Fruit fly (Drosophila melanogaster) whole organism, embryonic: ENCODE measurements around the gene CG6733.

ENCODE experiments used
- Abd-B ChIP-seq: fragments of 200-800 bp; sonication (Bioruptor generic); optimal IDR thresholded peaks from 2 replicates; lab custom pipeline; 2018; ENCODE audit warnings: missing biosample characterization, mild to moderate bottlenecking, missing genetic modification characterization, moderate library complexity
- BtbVII ChIP-seq: fragments of 200-800 bp; sonication (Bioruptor generic); optimal IDR thresholded peaks from 3 replicates; lab custom pipeline; 2017; ENCODE audit warnings: missing biosample characterization, mild to moderate bottlenecking, missing genetic modification characterization
- CG10209 ChIP-seq: fragments of 200-800 bp; sonication (Bioruptor generic); optimal IDR thresholded peaks from 3 replicates; lab custom pipeline; 2017; ENCODE audit warnings: missing biosample characterization, mild to moderate bottlenecking, missing genetic modification characterization, missing genetic modification reagents
- CG11723 ChIP-seq: fragments of 200-800 bp; sonication (Bioruptor generic); optimal IDR thresholded peaks from 2 replicates; lab custom pipeline; 2017; ENCODE audit warnings: missing biosample characterization, mild to moderate bottlenecking, missing genetic modification characterization
- CG12659 ChIP-seq: fragments of 200-800 bp; sonication (Bioruptor generic); optimal IDR thresholded peaks from 3 replicates; lab custom pipeline; 2017; ENCODE audit warnings: mild to moderate bottlenecking, missing biosample characterization, missing genetic modification reagents, missing genetic modification characterization
- CG13424 ChIP-seq: fragments of 200-800 bp; sonication (Bioruptor generic); optimal IDR thresholded peaks from 2 replicates; lab custom pipeline; 2019; ENCODE audit warnings: missing biosample characterization, mild to moderate bottlenecking, missing genetic modification characterization, moderate library complexity
- CG13775 ChIP-seq: fragments of 200-800 bp; sonication (Bioruptor generic); optimal IDR thresholded peaks from 3 replicates; lab custom pipeline; 2017; ENCODE audit warnings: missing biosample characterization, mild to moderate bottlenecking, missing genetic modification characterization
- CG14441 ChIP-seq: fragments of 200-800 bp; sonication (Bioruptor generic); IDR thresholded peaks from 2 replicates; pipeline ENCODE4 v1.3.6; 2022; ENCODE audit warnings: missing biosample characterization, missing genetic modification characterization
- CG15696 ChIP-seq: fragments of 200-800 bp; sonication (Bioruptor generic); optimal IDR thresholded peaks from 2 replicates; lab custom pipeline; 2019; ENCODE audit warnings: missing biosample characterization, mild to moderate bottlenecking, missing genetic modification characterization, moderate library complexity
- CG1603 ChIP-seq: fragments of 200-800 bp; sonication (Bioruptor generic); optimal IDR thresholded peaks from 2 replicates; lab custom pipeline; 2019; ENCODE audit warnings: missing biosample characterization, mild to moderate bottlenecking, missing genetic modification characterization, moderate library complexity
- CG17328 ChIP-seq: fragments of 200-800 bp; sonication (Bioruptor generic); IDR thresholded peaks from 2 replicates; pipeline ENCODE4 v1.3.6; 2022; ENCODE audit warnings: missing biosample characterization, missing genetic modification characterization
- CG17612 ChIP-seq: fragments of 200-800 bp; sonication (Bioruptor generic); IDR thresholded peaks from 2 replicates; pipeline ENCODE4 v1.3.6; 2022; ENCODE audit warnings: missing biosample characterization, missing genetic modification characterization
- CG18476 ChIP-seq: fragments of 200-800 bp; sonication (Bioruptor generic); optimal IDR thresholded peaks from 2 replicates; lab custom pipeline; 2016; ENCODE audit warnings: missing biosample characterization, mild to moderate bottlenecking, missing genetic modification characterization
- CG30431 ChIP-seq: fragments of 200-800 bp; sonication (Bioruptor generic); optimal IDR thresholded peaks from 2 replicates; lab custom pipeline; 2017; ENCODE audit warnings: missing biosample characterization, missing genetic modification characterization
- CG32767 ChIP-seq: fragments of 200-800 bp; sonication (Bioruptor generic); IDR thresholded peaks from 2 replicates; pipeline ENCODE4 v1.3.6; 2022; ENCODE audit warnings: missing biosample characterization, missing genetic modification characterization
- CG33213 ChIP-seq: fragments of 200-800 bp; sonication (Bioruptor generic); optimal IDR thresholded peaks from 3 replicates; lab custom pipeline; 2016; ENCODE audit warnings: missing biosample characterization, missing genetic modification characterization
- CG3726 ChIP-seq: fragments of 200-800 bp; sonication (Bioruptor generic); IDR thresholded peaks from 3 replicates; pipeline ENCODE4, ENCODE4 v1.3.6; 2022; ENCODE audit warnings: missing biosample characterization, missing genetic modification characterization
- CG3838 ChIP-seq: fragments of 200-800 bp; sonication (Bioruptor generic); optimal IDR thresholded peaks from 3 replicates; lab custom pipeline; 2016; ENCODE audit warnings: missing biosample characterization, missing genetic modification characterization
- CG5180 ChIP-seq: fragments of 200-800 bp; sonication (Bioruptor generic); optimal IDR thresholded peaks from 3 replicates; lab custom pipeline; 2017; ENCODE audit warnings: missing biosample characterization, missing genetic modification characterization, mild to moderate bottlenecking, moderate library complexity, missing genetic modification reagents
- CG5953 ChIP-seq: fragments of 200-800 bp; sonication (Bioruptor generic); IDR thresholded peaks from 2 replicates; pipeline ENCODE4 v1.3.6; 2022; ENCODE audit warnings: missing biosample characterization, missing genetic modification characterization
- CG8281 ChIP-seq: fragments of 200-800 bp; sonication (Bioruptor generic); optimal IDR thresholded peaks from 2 replicates; lab custom pipeline; 2018; ENCODE audit warnings: missing biosample characterization, mild to moderate bottlenecking, missing genetic modification characterization, moderate library complexity
- D19A ChIP-seq: fragments of 200-800 bp; optimal IDR thresholded peaks from 3 replicates; lab custom pipeline; 2019; ENCODE audit warnings: missing biosample characterization, mild to moderate bottlenecking, missing genetic modification characterization, moderate library complexity
- Dfd ChIP-seq, 2 experiments: fragments of >200 bp; optimal IDR thresholded peaks; 2 replicates each; lab custom pipeline; 2017; ENCODE audit warnings: missing biosample characterization in 2 of 2, missing genetic modification characterization in 2 of 2
- E2f1 ChIP-seq: fragments of 200-800 bp; sonication (Bioruptor generic); IDR thresholded peaks from 2 replicates; pipeline ENCODE4 v1.3.6; 2022; ENCODE audit warnings: missing biosample characterization, missing genetic modification characterization
- ERR ChIP-seq: fragments of 200-800 bp; sonication (Bioruptor generic); optimal IDR thresholded peaks from 2 replicates; lab custom pipeline; 2016; ENCODE audit warnings: missing biosample characterization, missing genetic modification characterization
- HHEX ChIP-seq: fragments of 200-800 bp; sonication (Bioruptor generic); optimal IDR thresholded peaks from 3 replicates; lab custom pipeline; 2017; ENCODE audit warnings: missing biosample characterization, mild to moderate bottlenecking, missing genetic modification characterization, missing genetic modification reagents
- HmgD ChIP-seq: fragments of 200-800 bp; sonication (Bioruptor generic); optimal IDR thresholded peaks from 3 replicates; lab custom pipeline; 2016; ENCODE audit warnings: missing biosample characterization, missing genetic modification characterization
- Hmr ChIP-seq: fragments of 200-800 bp; sonication (Bioruptor generic); optimal IDR thresholded peaks from 3 replicates; lab custom pipeline; 2017; ENCODE audit warnings: mild to moderate bottlenecking, missing biosample characterization, missing genetic modification reagents, missing genetic modification characterization
- Hr51 ChIP-seq, 2 experiments: fragments of 200-800 bp; sonication (Bioruptor generic); optimal IDR thresholded peaks; 2 replicates in 1 of 2; 3 replicates in 1 of 2; lab custom pipeline; 2016 to 2018; ENCODE audit warnings: missing biosample characterization in 2 of 2, missing genetic modification characterization in 2 of 2, mild to moderate bottlenecking in 1 of 2, moderate library complexity in 1 of 2
- Med ChIP-seq: fragments of 200-800 bp; sonication (Bioruptor generic); peaks from one replicate; lab custom pipeline; 2016; ENCODE audit warnings: missing biosample characterization, missing genetic modification characterization, mild to moderate bottlenecking, inconsistent platforms, moderate library complexity
- Mrtf ChIP-seq: fragments of 200-800 bp; sonication (Bioruptor generic); IDR thresholded peaks from 3 replicates; pipeline ENCODE4 v1.3.6; 2022; ENCODE audit warnings: missing biosample characterization, missing genetic modification characterization
- Neu2 ChIP-seq: fragments of 200-800 bp; sonication (Bioruptor generic); optimal IDR thresholded peaks from 3 replicates; lab custom pipeline; 2016; ENCODE audit warnings: missing biosample characterization, missing genetic modification characterization, borderline replicate concordance
- Side ChIP-seq: fragments of 200-800 bp; sonication (Bioruptor generic); optimal IDR thresholded peaks from 2 replicates; lab custom pipeline; 2016; ENCODE audit warnings: missing biosample characterization, missing genetic modification characterization
- Usf ChIP-seq: fragments of 200-800 bp; sonication (Bioruptor generic); optimal IDR thresholded peaks from 2 replicates; lab custom pipeline; 2017; ENCODE audit warnings: missing genotype, missing biosample characterization, missing genetic modification characterization
- abd-A ChIP-seq: fragments of 200-800 bp; sonication (Bioruptor generic); optimal IDR thresholded peaks from 3 replicates; lab custom pipeline; 2019; ENCODE audit warnings: missing biosample characterization, mild to moderate bottlenecking, missing genetic modification characterization, moderate library complexity
- ase ChIP-seq: fragments of 200-800 bp; sonication (Bioruptor generic); IDR thresholded peaks from 3 replicates; pipeline ENCODE4 v1.3.6; 2022; ENCODE audit warnings: missing biosample characterization, missing genetic modification characterization
- btn ChIP-seq: fragments of 200-800 bp; sonication (Bioruptor generic); optimal IDR thresholded peaks from 2 replicates; lab custom pipeline; 2016; ENCODE audit warnings: missing biosample characterization, missing genetic modification characterization
- cwo ChIP-seq: fragments of 200-800 bp; sonication (Bioruptor generic); optimal IDR thresholded peaks from 3 replicates; lab custom pipeline; 2017; ENCODE audit warnings: missing biosample characterization, missing genetic modification characterization, mild to moderate bottlenecking, moderate library complexity, missing genetic modification reagents
- dimm ChIP-seq: fragments of 200-800 bp; sonication (Bioruptor generic); IDR thresholded peaks from 2 replicates; pipeline ENCODE4 v1.3.6; 2022; ENCODE audit warnings: missing biosample characterization, missing genetic modification characterization
- grau ChIP-seq: fragments of 200-800 bp; optimal IDR thresholded peaks from 3 replicates; lab custom pipeline; 2019; ENCODE audit warnings: missing biosample characterization, mild to moderate bottlenecking, missing genetic modification characterization, moderate library complexity
- gsb-n ChIP-seq: fragments of 200-800 bp; sonication (Bioruptor generic); optimal IDR thresholded peaks from 3 replicates; lab custom pipeline; 2018; ENCODE audit warnings: missing biosample characterization, mild to moderate bottlenecking, missing genetic modification characterization
- hbn ChIP-seq: fragments of 200-800 bp; sonication (Bioruptor generic); IDR thresholded peaks from 2 replicates; pipeline ENCODE4 v1.3.6; 2022; ENCODE audit warnings: missing biosample characterization, missing genetic modification characterization; ENCODE audit not compliant: partially characterized antibody
- maf-S ChIP-seq: fragments of 200-800 bp; sonication (Bioruptor generic); optimal IDR thresholded peaks from 2 replicates; lab custom pipeline; 2016; ENCODE audit warnings: missing biosample characterization, missing genetic modification characterization
- nerfin-1 ChIP-seq: fragments of 200-800 bp; sonication (Bioruptor generic); optimal IDR thresholded peaks from 3 replicates; lab custom pipeline; 2019; ENCODE audit warnings: missing biosample characterization, mild to moderate bottlenecking, missing genetic modification characterization, moderate library complexity
- pfk ChIP-seq: fragments of 200-800 bp; sonication (Bioruptor generic); optimal IDR thresholded peaks from 2 replicates; lab custom pipeline; 2018; ENCODE audit warnings: missing biosample characterization, mild to moderate bottlenecking, missing genetic modification characterization, moderate library complexity
- repo ChIP-seq: fragments of 200-800 bp; sonication (Bioruptor generic); optimal IDR thresholded peaks from 2 replicates; lab custom pipeline; 2016; ENCODE audit warnings: missing biosample characterization, missing genetic modification characterization
- row ChIP-seq: fragments of 200-800 bp; sonication (Bioruptor generic); IDR thresholded peaks from 3 replicates; pipeline ENCODE4 v1.3.6; 2022; ENCODE audit warnings: missing biosample characterization, missing genetic modification characterization
- usp ChIP-seq: fragments of >200 bp; optimal IDR thresholded peaks from 2 replicates; lab custom pipeline; 2017; ENCODE audit warnings: missing biosample characterization, missing genetic modification characterization
- vvl ChIP-seq: fragments of 200-800 bp; sonication (Bioruptor generic); IDR thresholded peaks from 2 replicates; pipeline ENCODE4 v1.3.6; 2022; ENCODE audit warnings: missing biosample characterization, missing genetic modification characterization

The CG6733 gene

DNA sequence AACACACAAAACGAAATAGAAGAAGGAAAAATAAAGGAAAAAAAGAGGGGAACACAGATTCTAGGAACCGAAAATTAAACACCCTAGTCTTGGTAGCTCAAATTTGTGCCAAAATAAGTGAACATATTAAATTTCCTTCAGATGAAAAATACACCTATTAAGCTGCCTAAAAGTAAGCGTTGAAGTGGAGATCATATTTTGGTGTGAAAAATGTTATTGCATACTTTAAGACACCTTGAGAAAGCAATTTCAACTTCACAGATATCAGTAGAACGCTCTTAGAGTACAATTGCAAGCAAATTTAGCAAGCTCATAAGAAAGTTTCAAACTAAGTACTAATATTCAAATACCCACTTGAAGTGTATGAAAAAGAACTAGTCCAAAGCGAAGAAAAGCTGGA, 13.2 kb downstream of the CG6733 start (continued):
- TF ChIP-seq CG17612 (GFP tag; lab: Robert Waterston, UW) (0 out of 2 replicates have a peak, but pooled peaks have one; percentile 32), row (peak; percentile 49; the same call in 2 of the 3 replicates), Hmr (GFP tag; lab: Kevin White, UChicago) (peak; percentile 27), CG8281 (tag; lab: Kevin White, UChicago) (no peak), grau (peak; percentile 19), D19A (peak; percentile 60), CG12659 (peak; percentile 2), cwo (GFP tag; lab: Kevin White, UChicago) (peak; percentile 8), CG5180 (GFP tag; lab: Kevin White, UChicago) (no peak), Med (peak; percentile 86), CG17328 (GFP tag; lab: Robert Waterston, UW) (no peak), BtbVII (GFP tag; lab: Kevin White, UChicago) (peak; percentile 43), CG13424 (tag; lab: Kevin White, UChicago) (peak; percentile 36), repo (GFP tag; lab: Kevin White, UChicago) (no peak), HmgD (GFP tag; lab: Kevin White, UChicago) (no peak), ERR (no peak)
- TF ChIP-seq, all 482 proteins: peak for 44

DNA sequence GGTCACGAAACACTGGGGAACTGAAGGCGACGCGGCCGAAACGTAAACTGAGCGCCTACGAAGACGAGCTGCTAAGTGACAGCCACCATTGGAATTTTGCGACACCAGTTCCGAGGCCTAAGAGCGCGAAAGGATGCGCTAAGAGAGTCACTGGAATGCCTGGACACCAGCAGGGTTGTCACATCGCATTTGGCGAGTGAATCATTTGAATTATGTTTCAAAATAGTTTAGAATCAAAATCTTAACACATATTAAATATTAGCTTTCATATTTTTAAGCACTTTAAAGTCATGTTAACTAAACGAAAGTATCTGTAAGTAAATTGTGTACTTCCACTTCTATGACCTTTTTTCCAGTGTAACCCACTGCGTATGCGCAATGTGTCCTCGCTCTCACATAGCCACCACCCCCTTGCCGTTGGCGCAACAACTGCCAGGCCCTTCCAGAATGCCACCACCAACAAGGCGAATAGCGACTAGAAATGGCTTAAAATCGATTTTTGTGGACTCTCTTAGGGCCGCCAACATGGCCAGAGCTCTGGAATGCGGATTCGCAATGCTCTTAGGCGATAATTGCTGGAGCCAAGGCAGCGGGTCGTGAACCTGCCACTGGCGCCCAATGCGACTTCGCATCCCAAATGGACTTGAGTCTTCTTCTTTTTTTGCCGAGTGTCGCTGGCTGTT, 15.3 kb downstream of the CG6733 start, which contains the start of gene Cow:
TSS of gene Cow (minus strand) at position 51 of the 683 bp plus-strand sequence.
- TF ChIP-seq CG1603 = peak; percentile 69
- no peak for TF ChIP-seq CG5953
- TF ChIP-seq CG3838 (GFP tag; lab: Kevin White, UChicago) = no peak
- no peak for TF ChIP-seq gsb-n (tag; lab: Kevin White, UChicago)
- TF ChIP-seq CG33213 (GFP tag; lab: Kevin White, UChicago) = peak; percentile 15
- TF ChIP-seq usp (GFP tag; lab: Kevin White, UChicago) = no peak
- peak; percentile 66 for TF ChIP-seq HHEX (GFP tag; lab: Kevin White, UChicago)
- TF ChIP-seq btn (GFP tag; lab: Kevin White, UChicago) = no peak
- peak; percentile 46 for TF ChIP-seq CG13775 (GFP tag; lab: Kevin White, UChicago)
- no peak for TF ChIP-seq maf-S (GFP tag; lab: Kevin White, UChicago)
- peak; percentile 60 for TF ChIP-seq CG10209 (GFP tag; lab: Kevin White, UChicago)
- TF ChIP-seq pfk (GFP tag; lab: Kevin White, UChicago) = no peak
- no peak for TF ChIP-seq abd-A (tag; lab: Kevin White, UChicago)
- no peak for TF ChIP-seq Dfd (GFP tag; optimal IDR thresholded peaks at IDR 0.05; lab: Kevin White, UChicago)
- TF ChIP-seq CG15696 (tag; lab: Kevin White, UChicago) = no peak
- peak; percentile 51 for TF ChIP-seq CG18476 (GFP tag; lab: Kevin White, UChicago)
- TF ChIP-seq Mrtf (GFP tag; lab: Robert Waterston, UW) = no peak
- peak; percentile 40 for TF ChIP-seq nerfin-1 (tag; lab: Kevin White, UChicago)
- TF ChIP-seq Side (GFP tag; lab: Kevin White, UChicago) = peak; percentile 36
- no peak for TF ChIP-seq CG11723 (GFP tag; lab: Kevin White, UChicago)
- peak; percentile 58; the same call in 1 of the 2 replicates for TF ChIP-seq CG32767 (GFP tag; lab: Robert Waterston, UW)
- no peak for TF ChIP-seq CG30431 (GFP tag; lab: Kevin White, UChicago)
- TF ChIP-seq Hr51 (GFP tag; optimal IDR thresholded peaks at IDR 0.05; lab: Kevin White, UChicago) = peak; percentile 43 to 73
- TF ChIP-seq CG3726 = 0 out of 3 replicates have a peak, but pooled peaks have one; percentile 50
- TF ChIP-seq hbn (GFP tag; lab: Robert Waterston, UW) = no peak
- peak; percentile 68 for TF ChIP-seq CG14441 (GFP tag; lab: Robert Waterston, UW)
- TF ChIP-seq Neu2 (GFP tag; lab: Kevin White, UChicago) = no peak
- peak; percentile 24; the same call in 1 of the 3 replicates for TF ChIP-seq ase (GFP tag; lab: Robert Waterston, UW)
- TF ChIP-seq Abd-B (GFP tag; lab: Kevin White, UChicago) = no peak
- TF ChIP-seq E2f1 = peak; percentile 74
- no peak for TF ChIP-seq Usf (GFP tag; lab: Kevin White, UChicago)
- TF ChIP-seq vvl (GFP tag; lab: Robert Waterston, UW) = peak; percentile 77
- no peak for TF ChIP-seq dimm
